Fruit fly (Drosophila melanogaster): ENCODE results near the gene pths.

The pths gene

DNA sequence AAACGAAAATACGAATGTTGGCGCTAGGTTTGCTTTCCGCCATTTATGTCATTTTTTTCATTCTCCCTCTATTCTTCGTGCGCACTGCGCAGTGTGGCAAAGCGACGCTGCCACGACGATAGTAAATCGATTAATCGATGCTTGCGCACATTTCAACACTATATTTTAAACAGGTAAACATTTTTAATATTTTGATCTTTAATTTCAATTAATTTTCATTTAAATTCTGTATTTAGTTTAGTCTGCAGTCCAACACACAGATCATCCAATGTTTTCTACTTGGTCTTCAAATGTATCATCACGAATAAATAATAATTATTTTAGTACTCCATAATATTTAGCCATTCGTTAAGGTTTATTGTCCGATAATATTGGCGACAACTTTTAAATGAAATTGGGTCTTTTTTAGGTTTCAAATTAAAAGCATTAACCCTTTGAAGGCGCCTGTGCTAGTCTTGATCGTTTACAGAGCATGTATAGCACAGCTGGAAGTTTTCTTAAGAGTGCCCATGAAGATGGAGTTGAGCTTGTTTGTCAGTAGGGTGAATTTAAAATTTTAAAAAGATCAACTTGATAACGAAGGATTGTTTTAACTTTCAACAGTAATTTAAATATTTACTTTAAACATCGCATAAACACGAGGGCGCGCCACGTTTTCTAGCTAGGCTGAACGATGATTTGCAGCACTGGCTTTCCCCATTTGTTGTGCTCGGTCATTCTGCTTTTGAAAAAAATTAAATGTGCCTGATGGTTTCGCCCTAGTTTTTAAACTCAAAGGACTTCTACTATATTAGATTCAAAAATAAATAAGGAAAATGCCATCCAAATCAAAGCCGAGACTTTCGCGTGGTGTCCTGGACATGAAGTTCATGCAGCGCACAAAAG lies 13.4 kb downstream of the pths start, which contains the start of the genes Mpp6 and E2f2 (continued):
- TF ChIP-seq wdn (GFP tag; IDR thresholded peaks at IDR 0.05) (no peak), gem (tag; optimal IDR thresholded peaks at IDR 0.05) (no peak), Six4 (GFP tag; optimal IDR thresholded peaks at IDR 0.05) (no peak), CTCF (GFP tag; optimal IDR thresholded peaks at IDR 0.05) (no peak), CG15601 (tag; optimal IDR thresholded peaks at IDR 0.05) (no peak), mld (GFP tag; IDR thresholded peaks at IDR 0.05; ENCODE audit: partially characterized antibody) (peak; percentile 84), CG6689 (GFP tag; IDR thresholded peaks at IDR 0.05) (0 out of 2 replicates have a peak, but pooled peaks have one; percentile 20), wor (GFP tag; IDR thresholded peaks at IDR 0.05) (no peak), CHES-1-like (GFP tag; optimal IDR thresholded peaks at IDR 0.05) (peak; percentile 6), ranshi (GFP tag; IDR thresholded peaks at IDR 0.05) (no peak), Max (GFP tag; optimal IDR thresholded peaks at IDR 0.05) (peak; percentile 32), CG7987 (GFP tag; optimal IDR thresholded peaks at IDR 0.05) (peak; percentile 28), Jarid2 (GFP tag; optimal IDR thresholded peaks at IDR 0.05) (no peak), CG1832 (GFP tag; optimal IDR thresholded peaks at IDR 0.05) (no peak), CG11085 (GFP tag; IDR thresholded peaks at IDR 0.05) (peak; percentile 84), vvl (GFP tag; IDR thresholded peaks at IDR 0.05) (peak; percentile 63; the same call in 1 of the 2 replicates), CG11456 (GFP tag; IDR thresholded peaks at IDR 0.05) (peak; percentile 59; the same call in 2 of the 3 replicates), CG5180 (GFP tag; optimal IDR thresholded peaks at IDR 0.05) (no peak)

DNA sequence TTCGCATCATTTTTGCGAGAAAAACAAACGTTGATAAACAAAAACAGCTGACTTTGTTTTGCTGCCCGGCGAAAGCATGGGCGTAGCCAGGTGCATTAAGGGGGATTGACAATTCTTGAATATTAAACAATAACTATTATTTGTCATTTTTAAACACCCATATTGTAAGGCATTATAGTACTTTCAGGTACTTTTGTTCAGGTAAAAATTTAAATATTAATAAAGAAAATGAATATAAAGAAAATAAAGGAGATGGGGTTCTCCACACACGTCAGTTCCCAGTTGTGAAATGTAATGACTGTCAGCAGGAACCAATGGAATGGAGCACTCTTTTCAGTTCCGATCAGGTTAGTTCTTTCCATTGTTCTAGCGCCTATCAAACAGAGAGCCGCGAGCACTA lies 15.5 kb downstream of the pths start, which contains the start of the genes Coq3 and Pld3:
Gene Coq3 (minus strand): TSS at position 58 of the 400 bp plus-strand sequence.
Gene Pld3 (plus strand): TSS at position 294 of the 400 bp plus-strand sequence.
- TF ChIP-seq Hmx (GFP tag; optimal IDR thresholded peaks at IDR 0.05) = peak; percentile 65
- peak; percentile 77 for TF ChIP-seq Six4 (GFP tag; optimal IDR thresholded peaks at IDR 0.05)
- TF ChIP-seq CG7963 (GFP tag; IDR thresholded peaks at IDR 0.05; ENCODE audit: partially characterized antibody) = no peak
- peak; percentile 83 for TF ChIP-seq CG8924 (tag; optimal IDR thresholded peaks at IDR 0.05)
- TF ChIP-seq Sin3A (optimal IDR thresholded peaks at IDR 0.05) = no peak
- peak; percentile 88 for TF ChIP-seq CG17829 (tag; optimal IDR thresholded peaks at IDR 0.05)
- peak; percentile 85 for TF ChIP-seq Dbx (GFP tag; IDR thresholded peaks at IDR 0.05)
- TF ChIP-seq B-H1 (GFP tag; IDR thresholded peaks at IDR 0.05) = peak; percentile 61; the same call in 2 of the 3 replicates
- TF ChIP-seq Poxn (GFP tag; IDR thresholded peaks at IDR 0.05) = no peak
- peak; percentile 43 for TF ChIP-seq CG1792 (GFP tag; optimal IDR thresholded peaks at IDR 0.05)
- TF ChIP-seq Eip74EF (GFP tag; optimal IDR thresholded peaks at IDR 0.05) = no peak
- no peak for TF ChIP-seq zen2 (GFP tag; IDR thresholded peaks at IDR 0.05; ENCODE audit: partially characterized antibody)
- TF ChIP-seq Vsx1 (GFP tag; optimal IDR thresholded peaks at IDR 0.05) = no peak
- TF ChIP-seq E2f2 (GFP tag; IDR thresholded peaks at IDR 0.05) = peak; percentile 71
- TF ChIP-seq vnd (GFP tag; IDR thresholded peaks at IDR 0.05; ENCODE audit: partially characterized antibody) = no peak
- TF ChIP-seq cg (GFP tag; optimal IDR thresholded peaks at IDR 0.05) = no peak
- TF ChIP-seq ab (GFP tag; optimal IDR thresholded peaks at IDR 0.05) = peak; percentile 30
- peak; percentile 76; the same call in 2 of the 3 replicates for TF ChIP-seq ase (GFP tag; IDR thresholded peaks at IDR 0.05)
- peak; percentile 73 for TF ChIP-seq CG16815 (GFP tag; optimal IDR thresholded peaks at IDR 0.05)
- TF ChIP-seq Sry-δ (GFP tag; optimal IDR thresholded peaks at IDR 0.05) = peak; percentile 23
- TF ChIP-seq Gsc (GFP tag; IDR thresholded peaks at IDR 0.05) = no peak
- TF ChIP-seq CG34422 (GFP tag; IDR thresholded peaks at IDR 0.05) = peak; percentile 77
- TF ChIP-seq CG15514 (GFP tag; optimal IDR thresholded peaks at IDR 0.05) = peak; percentile 97
- TF ChIP-seq C15 (GFP tag; IDR thresholded peaks at IDR 0.05) = no peak
- peak; percentile 90 for TF ChIP-seq CG30020 (tag; optimal IDR thresholded peaks at IDR 0.05)
- peak; percentile 72 for TF ChIP-seq HLH3B (GFP tag; IDR thresholded peaks at IDR 0.05)
- peak; percentile 81 for TF ChIP-seq CG10209 (GFP tag; optimal IDR thresholded peaks at IDR 0.05)
- peak; percentile 56 for TF ChIP-seq CG12219 (GFP tag; optimal IDR thresholded peaks at IDR 0.05)
- no peak for TF ChIP-seq Doc3 (GFP tag; IDR thresholded peaks at IDR 0.05; ENCODE audit: partially characterized antibody)
- TF ChIP-seq lilli (GFP tag; optimal IDR thresholded peaks at IDR 0.05) = peak; percentile 92
- peak; percentile 61 for TF ChIP-seq CG4707 (GFP tag; optimal IDR thresholded peaks at IDR 0.05)
- peak; percentile 86 for TF ChIP-seq CG7839 (tag; optimal IDR thresholded peaks at IDR 0.05)
